Worm (Caenorhabditis elegans) whole organism, late embryonic: ENCODE data around the gene ctbp-1.
A peak's percentile ranks its signal among the peaks of the same experiment; 100 is the strongest.

Source experiments
- C08G9.2 ChIP-seq: sonication (generic microtip); optimal IDR thresholded peaks from 2 replicates; lab custom pipeline; 2016; ENCODE audit warnings: mild to moderate bottlenecking, missing genetic modification characterization, moderate library complexity, missing compliant biosample characterization
- C38D4.7 ChIP-seq: fragments of 200-800 bp; sonication (Bioruptor generic); optimal IDR thresholded peaks from 2 replicates; lab custom pipeline; 2018; ENCODE audit warnings: mild to moderate bottlenecking, missing genetic modification characterization, moderate library complexity, missing compliant biosample characterization
- F13H6.1 ChIP-seq: sonication (generic microtip); optimal IDR thresholded peaks from 2 replicates; lab custom pipeline; 2016; ENCODE audit warnings: missing genetic modification characterization, missing compliant biosample characterization
- K09A11.1 ChIP-seq: sonication (generic microtip); optimal IDR thresholded peaks from 2 replicates; lab custom pipeline; 2017; ENCODE audit warnings: antibody characterized with exemption, mild to moderate bottlenecking, missing genetic modification characterization, missing compliant biosample characterization; ENCODE audit not compliant: insufficient read depth
- Y22D7AL.16 ChIP-seq: sonication (generic microtip); optimal IDR thresholded peaks from 2 replicates; lab custom pipeline; 2016; ENCODE audit warnings: missing genetic modification characterization, missing compliant biosample characterization
- ahr-1 ChIP-seq: sonication (generic microtip); optimal IDR thresholded peaks from 2 replicates; lab custom pipeline; 2016; ENCODE audit warnings: missing genetic modification characterization, missing compliant biosample characterization
- ama-1 ChIP-seq: fragments of 150-350 bp; optimal IDR thresholded peaks from 2 replicates; lab custom pipeline; 2014
- ceh-31 ChIP-seq: sonication (generic microtip); optimal IDR thresholded peaks from 2 replicates; lab custom pipeline; 2016; ENCODE audit warnings: missing genetic modification characterization, missing compliant biosample characterization
- ceh-34 ChIP-seq: sonication (generic microtip); optimal IDR thresholded peaks from 2 replicates; lab custom pipeline; 2016; ENCODE audit warnings: mild to moderate bottlenecking, missing genetic modification characterization, missing compliant biosample characterization
- ceh-48 ChIP-seq: sonication (generic microtip); optimal IDR thresholded peaks from 2 replicates; lab custom pipeline; 2016; ENCODE audit warnings: missing genetic modification characterization, inconsistent platforms, missing compliant biosample characterization
- dmd-4 ChIP-seq: sonication (generic microtip); optimal IDR thresholded peaks from 2 replicates; lab custom pipeline; 2016; ENCODE audit warnings: borderline replicate concordance, missing genetic modification characterization, missing compliant biosample characterization
- dve-1 ChIP-seq: sonication (generic microtip); optimal IDR thresholded peaks from 2 replicates; lab custom pipeline; 2017; ENCODE audit warnings: antibody characterized with exemption, mild to moderate bottlenecking, missing genetic modification characterization, missing compliant biosample characterization
- elt-2 ChIP-seq: sonication (generic microtip); optimal IDR thresholded peaks from 2 replicates; lab custom pipeline; 2016; ENCODE audit warnings: missing genetic modification reagents, missing genetic modification characterization, missing compliant biosample characterization
- elt-4 ChIP-seq: sonication (generic microtip); optimal IDR thresholded peaks from 2 replicates; lab custom pipeline; 2016; ENCODE audit warnings: missing genetic modification characterization, missing compliant biosample characterization
- ets-4 ChIP-seq: sonication (generic microtip); optimal IDR thresholded peaks from 2 replicates; lab custom pipeline; 2016; ENCODE audit warnings: missing genetic modification characterization, missing compliant biosample characterization
- eyg-1 ChIP-seq: sonication (generic microtip); optimal IDR thresholded peaks from 2 replicates; lab custom pipeline; 2016; ENCODE audit warnings: missing genotype, missing genetic modification characterization, missing compliant biosample characterization
- fkh-10 ChIP-seq: fragments of 150-350 bp; optimal IDR thresholded peaks from 2 replicates; lab custom pipeline; 2014; ENCODE audit warnings: missing biosample characterization, missing genetic modification reagents, missing genetic modification characterization
- gmeb-2 ChIP-seq: sonication (generic microtip); optimal IDR thresholded peaks from 2 replicates; lab custom pipeline; 2016; ENCODE audit warnings: missing genetic modification characterization, inconsistent platforms, missing compliant biosample characterization
- lim-6 ChIP-seq: sonication (generic microtip); optimal IDR thresholded peaks from 2 replicates; lab custom pipeline; 2016; ENCODE audit warnings: missing genetic modification characterization, missing compliant biosample characterization
- lin-11 ChIP-seq: fragments of 200-800 bp; sonication (Bioruptor generic); optimal IDR thresholded peaks from 2 replicates; lab custom pipeline; 2018; ENCODE audit warnings: mild to moderate bottlenecking, missing genetic modification characterization, missing compliant biosample characterization
- madf-2 ChIP-seq: sonication (generic microtip); optimal IDR thresholded peaks from 2 replicates; lab custom pipeline; 2017; ENCODE audit warnings: missing genetic modification characterization, missing compliant biosample characterization
- mec-3 ChIP-seq: sonication (generic microtip); optimal IDR thresholded peaks from 2 replicates; lab custom pipeline; 2016; ENCODE audit warnings: borderline replicate concordance, missing genetic modification characterization, missing compliant biosample characterization
- odd-2 ChIP-seq: sonication (generic microtip); optimal IDR thresholded peaks from 2 replicates; lab custom pipeline; 2017; ENCODE audit warnings: antibody characterized with exemption, mild to moderate bottlenecking, missing genetic modification characterization, missing compliant biosample characterization
- pat-9 ChIP-seq: fragments of 200-800 bp; sonication (Bioruptor generic); optimal IDR thresholded peaks from 2 replicates; lab custom pipeline; 2018; ENCODE audit warnings: mild to moderate bottlenecking, missing genetic modification characterization, moderate library complexity, missing compliant biosample characterization
- pqm-1 ChIP-seq: sonication (generic microtip); optimal IDR thresholded peaks from 2 replicates; lab custom pipeline; 2016; ENCODE audit warnings: missing genetic modification characterization, missing compliant biosample characterization
- sdc-2 ChIP-seq: sonication (generic microtip); optimal IDR thresholded peaks from 2 replicates; lab custom pipeline; 2016; ENCODE audit warnings: missing genotype, missing genetic modification characterization, missing compliant biosample characterization
- sox-2 ChIP-seq: fragments of 200-800 bp; sonication (Bioruptor generic); IDR thresholded peaks from 2 replicates; pipeline ENCODE4 v1.3.6; 2022; ENCODE audit warnings: missing genetic modification reagents, missing genetic modification characterization, missing compliant biosample characterization
- syd-9 ChIP-seq: sonication (generic microtip); optimal IDR thresholded peaks from 2 replicates; lab custom pipeline; 2016; ENCODE audit warnings: mild to moderate bottlenecking, missing genetic modification characterization, moderate library complexity, missing compliant biosample characterization
- unc-3 ChIP-seq, 2 experiments: fragments of 200-800 bp in 1 of 2; sonication (Bioruptor generic) in 1 of 2; sonication (generic microtip) in 1 of 2; conservative IDR thresholded peaks in 1 of 2; optimal IDR thresholded peaks in 1 of 2; 2 replicates each; pipeline versions ENCODE4 v1.3.6 to Lab custom; 2016 to 2022; ENCODE audit warnings: missing compliant biosample characterization in 2 of 2, missing genetic modification characterization in 2 of 2, missing genetic modification reagents in 1 of 2
- unc-42 ChIP-seq: sonication (generic microtip); optimal IDR thresholded peaks from 2 replicates; lab custom pipeline; 2016; ENCODE audit warnings: missing genotype, missing genetic modification characterization, missing compliant biosample characterization
- unc-55 ChIP-seq: sonication (generic microtip); optimal IDR thresholded peaks from 2 replicates; lab custom pipeline; 2017; ENCODE audit warnings: missing biosample characterization, missing genetic modification reagents, missing genetic modification characterization

Gene ctbp-1

ce11 chrX:5850472-5850871 is 12.0 kb upstream of the ctbp-1 start:
- TF ChIP-seq C38D4.7: no peak
- no peak for TF ChIP-seq dve-1 (tag; lab: Kevin White, UChicago)
- no peak for TF ChIP-seq pqm-1 (tag; lab: Kevin White, UChicago)
- TF ChIP-seq fkh-10 (GFP tag; lab: Kevin White, UChicago): no peak
- no peak for TF ChIP-seq odd-2 (tag; lab: Kevin White, UChicago)
- TF ChIP-seq C08G9.2 (tag; lab: Kevin White, UChicago): no peak
- no peak for TF ChIP-seq unc-3 (GFP tag; conservative IDR thresholded peaks at IDR 0.05; lab: Robert Waterston, UW)
- TF ChIP-seq unc-3 (tag; optimal IDR thresholded peaks at IDR 0.05; lab: Kevin White, UChicago): no peak
- TF ChIP-seq eyg-1 (tag; lab: Kevin White, UChicago): no peak
- TF ChIP-seq F13H6.1 (tag; lab: Kevin White, UChicago): no peak
- TF ChIP-seq lin-11: no peak
- TF ChIP-seq elt-2 (tag; lab: Kevin White, UChicago): no peak
- TF ChIP-seq sox-2: no peak
- TF ChIP-seq ahr-1 (tag; lab: Kevin White, UChicago): no peak
- no peak for TF ChIP-seq ceh-34 (tag; lab: Kevin White, UChicago)
- TF ChIP-seq pat-9 (tag; lab: Kevin White, UChicago): no peak

DNA sequence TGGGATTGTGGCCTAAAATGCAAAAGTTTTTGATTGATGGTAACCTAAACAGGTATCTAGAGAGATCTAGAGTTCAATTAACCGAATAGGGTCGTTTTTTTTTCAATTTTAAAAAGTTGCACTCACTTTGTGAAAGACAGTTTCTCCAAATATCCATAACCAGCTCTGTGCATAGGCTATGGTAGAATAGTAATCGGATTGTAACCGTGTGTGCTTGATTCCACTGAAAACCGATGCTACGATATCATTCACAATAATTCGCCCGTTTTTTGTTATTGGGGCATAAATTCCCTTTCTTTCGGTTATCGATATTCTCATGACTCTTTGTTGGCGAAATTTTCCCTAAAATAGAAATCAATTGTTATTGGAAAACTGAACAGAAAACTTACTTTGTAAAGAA is 10.4 kb upstream of the ctbp-1 start:
- TF ChIP-seq syd-9 (tag; lab: Kevin White, UChicago) (no peak), pat-9 (tag; lab: Kevin White, UChicago) (no peak), lim-6 (tag; lab: Kevin White, UChicago) (no peak), Y22D7AL.16 (tag; lab: Kevin White, UChicago) (no peak), K09A11.1 (tag; lab: Kevin White, UChicago) (no peak), dmd-4 (tag; lab: Kevin White, UChicago) (no peak), dve-1 (tag; lab: Kevin White, UChicago) (no peak), gmeb-2 (tag; lab: Kevin White, UChicago) (no peak), elt-4 (tag; lab: Kevin White, UChicago) (no peak), madf-2 (tag; lab: Kevin White, UChicago) (no peak), sdc-2 (tag; lab: Kevin White, UChicago) (no peak), mec-3 (no peak)

DNA sequence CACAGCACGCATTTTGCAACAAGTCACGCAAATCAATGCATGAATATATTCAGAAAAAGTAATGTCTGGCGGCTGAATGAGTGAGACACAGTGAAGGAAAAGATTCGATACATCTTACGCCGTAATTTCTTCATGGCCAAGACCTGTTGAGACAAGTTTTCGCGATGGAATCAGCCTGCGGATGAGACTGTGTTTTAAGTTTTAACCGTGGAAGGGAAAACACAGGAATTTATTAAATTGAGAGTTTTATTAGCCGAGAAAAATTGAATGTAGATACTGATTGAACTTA is 8.4 kb upstream of the ctbp-1 start, which contains the start of gene hog-1:
Gene hog-1 (minus strand): TSS at position 101 of the 289 bp plus-strand sequence.
- no peak for TF ChIP-seq ceh-48 (tag; lab: Kevin White, UChicago)
- TF ChIP-seq ama-1 (lab: Kevin White, UChicago): no peak
- TF ChIP-seq unc-3 (GFP tag; conservative IDR thresholded peaks at IDR 0.05; lab: Robert Waterston, UW): no peak
- no peak for TF ChIP-seq unc-3 (tag; optimal IDR thresholded peaks at IDR 0.05; lab: Kevin White, UChicago)

ce11 chrX:5854452-5855234 is 7.9 kb upstream of the ctbp-1 start:
- no peak for TF ChIP-seq ets-4 (tag; lab: Kevin White, UChicago)
- TF ChIP-seq unc-55 (GFP tag; lab: Kevin White, UChicago): peak; percentile 62

- TF ChIP-seq elt-2 (tag; lab: Kevin White, UChicago) (no peak), unc-42 (peak; percentile 76)
Measured at ce11 chrX:5859161-5859560, 3.3 kb upstream of the ctbp-1 start.

DNA sequence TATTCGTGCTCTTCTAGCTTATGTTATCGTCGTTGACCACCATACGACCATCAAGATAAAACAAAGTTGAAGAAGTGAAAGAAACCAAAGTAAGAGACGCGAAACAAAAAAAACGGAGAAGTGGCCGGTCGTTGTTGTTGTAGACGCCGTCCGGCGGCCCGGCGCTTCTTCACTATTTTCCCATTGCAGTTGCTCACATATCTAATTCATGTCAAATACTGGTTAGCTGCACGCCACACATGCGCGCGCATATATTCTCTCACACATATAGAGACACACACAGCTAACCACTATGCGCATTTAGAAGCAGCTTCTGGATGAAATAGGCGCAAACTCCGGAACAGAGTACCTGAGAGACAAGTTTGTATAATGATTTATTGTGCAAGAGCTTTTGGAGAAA is 5.5 kb downstream of the ctbp-1 start:
- TF ChIP-seq ceh-48 (tag; lab: Kevin White, UChicago) (no peak), unc-42 (peak; percentile 4), ceh-31 (tag; lab: Kevin White, UChicago) (peak; percentile 12)
